Fruit fly (Drosophila melanogaster) whole organism, embryonic: ENCODE measurements around the gene rngo.
A peak's percentile ranks its signal among the peaks of the same experiment; 100 is the strongest.

ENCODE experiments used
- Abd-B ChIP-seq: fragments of 200-800 bp; sonication (Bioruptor generic); optimal IDR thresholded peaks from 2 replicates; lab custom pipeline; 2018; ENCODE audit warnings: missing biosample characterization, mild to moderate bottlenecking, missing genetic modification characterization, moderate library complexity
- Awh ChIP-seq: fragments of 200-800 bp; sonication (Bioruptor generic); IDR thresholded peaks from 2 replicates; pipeline ENCODE4, ENCODE4 v1.3.6; 2022; ENCODE audit warnings: missing biosample characterization, missing genetic modification characterization
- CG11504 ChIP-seq: fragments of 200-800 bp; sonication (Bioruptor generic); optimal IDR thresholded peaks from 3 replicates; lab custom pipeline; 2019; ENCODE audit warnings: missing biosample characterization, mild to moderate bottlenecking, missing genetic modification characterization, moderate library complexity
- CG12299 ChIP-seq: fragments of 200-800 bp; sonication (Bioruptor generic); optimal IDR thresholded peaks from 2 replicates; lab custom pipeline; 2018; ENCODE audit warnings: missing biosample characterization, mild to moderate bottlenecking, missing genetic modification characterization
- CG13123 ChIP-seq: fragments of 200-800 bp; sonication (Bioruptor generic); optimal IDR thresholded peaks from 2 replicates; lab custom pipeline; 2016; ENCODE audit warnings: missing biosample characterization, missing genetic modification characterization
- CG16779 ChIP-seq: fragments of 200-800 bp; sonication (Bioruptor generic); IDR thresholded peaks from 2 replicates; pipeline ENCODE4 v1.3.6; 2022; ENCODE audit warnings: missing biosample characterization, missing genetic modification characterization
- CG16815 ChIP-seq: fragments of 200-800 bp; sonication (Bioruptor generic); optimal IDR thresholded peaks from 3 replicates; lab custom pipeline; 2017; ENCODE audit warnings: missing biosample characterization, mild to moderate bottlenecking, missing genetic modification characterization
- CG30403 ChIP-seq: fragments of 200-800 bp; sonication (Bioruptor generic); optimal IDR thresholded peaks from 3 replicates; lab custom pipeline; 2016; ENCODE audit warnings: missing biosample characterization, missing genetic modification characterization
- CG31441 ChIP-seq: fragments of 200-800 bp; sonication (Bioruptor generic); IDR thresholded peaks from 2 replicates; pipeline ENCODE4 v1.3.6; 2022; ENCODE audit warnings: missing biosample characterization, missing genetic modification characterization
- CG3163 ChIP-seq: fragments of 200-800 bp; sonication (Bioruptor generic); optimal IDR thresholded peaks from 3 replicates; lab custom pipeline; 2016; ENCODE audit warnings: missing biosample characterization, missing genetic modification characterization
- CG32532 ChIP-seq: fragments of 200-800 bp; sonication (Bioruptor generic); IDR thresholded peaks from 2 replicates; pipeline ENCODE4 v1.3.6; 2022; ENCODE audit warnings: missing biosample characterization, missing genetic modification characterization
- CG34224 ChIP-seq: fragments of 200-800 bp; sonication (Bioruptor generic); IDR thresholded peaks from 3 replicates; pipeline ENCODE4 v1.3.6; 2022; ENCODE audit warnings: missing biosample characterization, missing genetic modification characterization; ENCODE audit not compliant: partially characterized antibody
- CG3847 ChIP-seq: fragments of 200-800 bp; sonication (Bioruptor generic); IDR thresholded peaks from 2 replicates; pipeline ENCODE4 v1.3.6; 2022; ENCODE audit warnings: missing biosample characterization, missing genetic modification characterization
- CG4282 ChIP-seq: fragments of 200-800 bp; sonication (Bioruptor generic); optimal IDR thresholded peaks from 2 replicates; lab custom pipeline; 2016; ENCODE audit warnings: missing biosample characterization, missing genetic modification characterization
- CG5180 ChIP-seq: fragments of 200-800 bp; sonication (Bioruptor generic); optimal IDR thresholded peaks from 3 replicates; lab custom pipeline; 2017; ENCODE audit warnings: missing biosample characterization, missing genetic modification characterization, mild to moderate bottlenecking, moderate library complexity, missing genetic modification reagents
- CG7271 ChIP-seq: fragments of 200-800 bp; sonication (Bioruptor generic); optimal IDR thresholded peaks from 2 replicates; lab custom pipeline; 2018; ENCODE audit warnings: missing biosample characterization, mild to moderate bottlenecking, missing genetic modification characterization, moderate library complexity
- CG7745 ChIP-seq: fragments of 200-800 bp; sonication (Bioruptor generic); optimal IDR thresholded peaks from 2 replicates; lab custom pipeline; 2018; ENCODE audit warnings: missing biosample characterization, mild to moderate bottlenecking, missing genetic modification characterization, moderate library complexity
- CG7963 ChIP-seq: fragments of 200-800 bp; sonication (Bioruptor generic); IDR thresholded peaks from 3 replicates; pipeline ENCODE4 v1.3.6; 2022; ENCODE audit warnings: missing biosample characterization, missing genetic modification characterization; ENCODE audit not compliant: partially characterized antibody
- CG8089 ChIP-seq: fragments of 200-800 bp; sonication (Bioruptor generic); optimal IDR thresholded peaks from 3 replicates; lab custom pipeline; 2016; ENCODE audit warnings: missing biosample characterization, missing genetic modification characterization
- CHES-1-like ChIP-seq: fragments of 200-800 bp; sonication (Bioruptor generic); optimal IDR thresholded peaks from 2 replicates; lab custom pipeline; 2016; ENCODE audit warnings: missing biosample characterization, missing genetic modification characterization
- CkIIα-i1 ChIP-seq: fragments of 200-800 bp; sonication (Bioruptor generic); IDR thresholded peaks from 2 replicates; pipeline ENCODE4 v1.3.6; 2022; ENCODE audit warnings: missing biosample characterization, missing genetic modification characterization
- E2f1 ChIP-seq: fragments of 200-800 bp; sonication (Bioruptor generic); IDR thresholded peaks from 2 replicates; pipeline ENCODE4 v1.3.6; 2022; ENCODE audit warnings: missing biosample characterization, missing genetic modification characterization
- Gsc ChIP-seq: fragments of 200-800 bp; sonication (Bioruptor generic); IDR thresholded peaks from 2 replicates; pipeline ENCODE4 v1.3.6; 2022; ENCODE audit warnings: missing biosample characterization, missing genetic modification characterization
- HLH54F ChIP-seq: fragments of 200-800 bp; sonication (Bioruptor generic); optimal IDR thresholded peaks from 3 replicates; lab custom pipeline; 2016; ENCODE audit warnings: missing biosample characterization, missing genetic modification characterization
- Hand ChIP-seq: fragments of 200-800 bp; sonication (Bioruptor generic); optimal IDR thresholded peaks from 2 replicates; lab custom pipeline; 2017; ENCODE audit warnings: mild to moderate bottlenecking, missing biosample characterization, missing genetic modification reagents, missing genetic modification characterization
- MBD-R2 ChIP-seq: fragments of 200-800 bp; sonication (Bioruptor generic); IDR thresholded peaks from 2 replicates; pipeline ENCODE4 v1.3.6; 2022; ENCODE audit warnings: missing biosample characterization, missing genetic modification characterization
- MESR4 ChIP-seq: fragments of 200-800 bp; sonication (Bioruptor generic); optimal IDR thresholded peaks from 2 replicates; lab custom pipeline; 2018; ENCODE audit warnings: missing biosample characterization, mild to moderate bottlenecking, missing genetic modification characterization, moderate library complexity
- MTF-1 ChIP-seq: fragments of 200-800 bp; sonication (Bioruptor generic); optimal IDR thresholded peaks from 2 replicates; lab custom pipeline; 2018; ENCODE audit warnings: missing biosample characterization, mild to moderate bottlenecking, missing genetic modification characterization, borderline replicate concordance
- Mad ChIP-seq: fragments of 200-800 bp; sonication (Bioruptor generic); optimal IDR thresholded peaks from 2 replicates; lab custom pipeline; 2016; ENCODE audit warnings: missing biosample characterization, missing genetic modification characterization
- Max ChIP-seq: fragments of 200-800 bp; sonication (Bioruptor generic); optimal IDR thresholded peaks from 2 replicates; lab custom pipeline; 2016; ENCODE audit warnings: missing biosample characterization, mild to moderate bottlenecking, missing genetic modification characterization
- Meics ChIP-seq: fragments of 200-800 bp; sonication (Bioruptor generic); optimal IDR thresholded peaks from 2 replicates; lab custom pipeline; 2017; ENCODE audit warnings: missing biosample characterization, mild to moderate bottlenecking, missing genetic modification characterization
- Ravus ChIP-seq: fragments of 200-800 bp; sonication (Bioruptor generic); IDR thresholded peaks from 2 replicates; pipeline ENCODE4 v1.3.6; 2022; ENCODE audit warnings: missing biosample characterization, missing genetic modification characterization
- Ssrp ChIP-seq: fragments of 200-800 bp; sonication (Bioruptor generic); optimal IDR thresholded peaks from 2 replicates; lab custom pipeline; 2018; ENCODE audit warnings: missing biosample characterization, mild to moderate bottlenecking, missing genetic modification characterization, moderate library complexity
- Tbp ChIP-seq: fragments of >200 bp; optimal IDR thresholded peaks from 2 replicates; lab custom pipeline; 2018; ENCODE audit warnings: missing biosample characterization, missing genetic modification characterization
- ase ChIP-seq: fragments of 200-800 bp; sonication (Bioruptor generic); IDR thresholded peaks from 3 replicates; pipeline ENCODE4 v1.3.6; 2022; ENCODE audit warnings: missing biosample characterization, missing genetic modification characterization
- bsh ChIP-seq, 2 experiments: fragments of 200-800 bp; sonication (Bioruptor generic); optimal IDR thresholded peaks; 2 replicates each; lab custom pipeline; 2017 to 2018; ENCODE audit warnings: mild to moderate bottlenecking in 2 of 2, missing biosample characterization in 2 of 2, missing genetic modification characterization in 2 of 2, moderate library complexity in 1 of 2
- caup ChIP-seq: fragments of 200-800 bp; sonication (Bioruptor generic); optimal IDR thresholded peaks from 3 replicates; lab custom pipeline; 2017; ENCODE audit warnings: missing biosample characterization, mild to moderate bottlenecking, missing genetic modification characterization, moderate library complexity; ENCODE audit not compliant: severe bottlenecking
- cg ChIP-seq: fragments of 200-800 bp; sonication (Bioruptor generic); optimal IDR thresholded peaks from 3 replicates; lab custom pipeline; 2019; ENCODE audit warnings: missing biosample characterization, mild to moderate bottlenecking, missing genetic modification characterization, moderate library complexity
- ind ChIP-seq: fragments of 200-800 bp; sonication (Bioruptor generic); optimal IDR thresholded peaks from 3 replicates; lab custom pipeline; 2016; ENCODE audit warnings: missing biosample characterization, missing genetic modification characterization
- insv ChIP-seq, 2 experiments: fragments of 200-800 bp; sonication (Bioruptor generic); optimal IDR thresholded peaks; 3 replicates each; lab custom pipeline; 2016 to 2018; ENCODE audit warnings: missing biosample characterization in 2 of 2, missing genetic modification characterization in 2 of 2
- kah ChIP-seq: fragments of 200-800 bp; sonication (Bioruptor generic); optimal IDR thresholded peaks from 2 replicates; lab custom pipeline; 2018; ENCODE audit warnings: missing biosample characterization, mild to moderate bottlenecking, missing genetic modification characterization
- mirr ChIP-seq: fragments of 200-800 bp; sonication (Bioruptor generic); optimal IDR thresholded peaks from 3 replicates; lab custom pipeline; 2018; ENCODE audit warnings: missing biosample characterization, mild to moderate bottlenecking, missing genetic modification characterization
- odd ChIP-seq: fragments of 200-800 bp; sonication (Bioruptor generic); optimal IDR thresholded peaks from 2 replicates; lab custom pipeline; 2017; ENCODE audit warnings: missing biosample characterization, mild to moderate bottlenecking, missing genetic modification characterization
- run ChIP-seq: fragments of 200-800 bp; sonication (Bioruptor generic); optimal IDR thresholded peaks from 3 replicates; lab custom pipeline; 2018; ENCODE audit warnings: missing biosample characterization, mild to moderate bottlenecking, missing genetic modification characterization
- sc ChIP-seq, 3 experiments: fragments of >200 bp in 2 of 3; fragments of 200-800 bp in 1 of 3; sonication (Bioruptor generic) in 1 of 3; optimal IDR thresholded peaks; 2 replicates in 2 of 3; 3 replicates in 1 of 3; lab custom pipeline; 2017; ENCODE audit warnings: mild to moderate bottlenecking in 1 of 3, missing biosample characterization in 1 of 3, missing genetic modification characterization in 1 of 3, missing genetic modification reagents in 1 of 3
- seq ChIP-seq: fragments of 200-800 bp; sonication (Bioruptor generic); IDR thresholded peaks from 2 replicates; pipeline ENCODE4 v1.3.6; 2022; ENCODE audit warnings: missing biosample characterization, missing genetic modification characterization
- sna ChIP-seq: fragments of 200-800 bp; sonication (Bioruptor generic); IDR thresholded peaks from 2 replicates; pipeline ENCODE4 v1.3.6; 2022; ENCODE audit warnings: missing biosample characterization, missing genetic modification characterization; ENCODE audit not compliant: partially characterized antibody
- sr ChIP-seq: fragments of 200-800 bp; sonication (Bioruptor generic); IDR thresholded peaks from 3 replicates; pipeline ENCODE4 v1.3.6; 2022; ENCODE audit warnings: missing biosample characterization, missing genetic modification characterization
- vfl ChIP-seq: fragments of 200-800 bp; sonication (Bioruptor generic); optimal IDR thresholded peaks from 2 replicates; lab custom pipeline; 2016; ENCODE audit warnings: missing biosample characterization, missing genetic modification characterization

The rngo gene

dm6 chrX:16403811-16404420, 37.3 kb upstream of the rngo start (continued):
- TF ChIP-seq MESR4 (no peak), sna (GFP tag; lab: Robert Waterston, UW) (no peak), kah (peak; percentile 33), CG11504 (tag; lab: Kevin White, UChicago) (no peak), Tbp (GFP tag; lab: Kevin White, UChicago) (no peak), CG34224 (no peak), CG32532 (peak; percentile 87), CHES-1-like (GFP tag; lab: Kevin White, UChicago) (peak; percentile 18), sc (optimal IDR thresholded peaks at IDR 0.05; lab: Kevin White, UChicago) (no peak), sc (GFP tag; optimal IDR thresholded peaks at IDR 0.05; lab: Kevin White, UChicago) (no peak), CG16815 (GFP tag; lab: Kevin White, UChicago) (no peak), caup (GFP tag; lab: Kevin White, UChicago) (peak; percentile 79), CG13123 (GFP tag; lab: Kevin White, UChicago) (no peak), E2f1 (GFP tag; lab: Robert Waterston, UW) (peak; percentile 77), sr (GFP tag; lab: Robert Waterston, UW) (peak; percentile 38; the same call in 1 of the 3 replicates), bsh (GFP tag; optimal IDR thresholded peaks at IDR 0.05; lab: Kevin White, UChicago) (peak in 1 of 2 experiments; percentile 80), CG7745 (tag; lab: Kevin White, UChicago) (no peak), Ssrp (tag; lab: Kevin White, UChicago) (peak; percentile 54), CkIIα-i1 (GFP tag; lab: Robert Waterston, UW) (no peak), CG5180 (GFP tag; lab: Kevin White, UChicago) (peak; percentile 22), CG4282 (GFP tag; lab: Kevin White, UChicago) (no peak), HLH54F (GFP tag; lab: Kevin White, UChicago) (peak; percentile 41), mirr (GFP tag; lab: Kevin White, UChicago) (peak; percentile 98), CG7271 (no peak), Max (GFP tag; lab: Kevin White, UChicago) (peak; percentile 77), MBD-R2 (GFP tag; lab: Robert Waterston, UW) (peak; percentile 46; the same call in 1 of the 2 replicates), MTF-1 (GFP tag; lab: Kevin White, UChicago) (peak; percentile 47), ase (GFP tag; lab: Robert Waterston, UW) (peak; percentile 62; the same call in 1 of the 3 replicates), seq (peak; percentile 78), ind (GFP tag; lab: Kevin White, UChicago) (peak; percentile 78), Ravus (GFP tag; lab: Robert Waterston, UW) (peak; percentile 42; the same call in 1 of the 2 replicates), run (peak; percentile 61), CG12299 (tag; lab: Kevin White, UChicago) (peak; percentile 46), Meics (GFP tag; lab: Kevin White, UChicago) (peak; percentile 86), odd (GFP tag; lab: Kevin White, UChicago) (peak; percentile 65), CG30403 (GFP tag; lab: Kevin White, UChicago) (peak; percentile 78), CG7963 (no peak), CG3163 (GFP tag; lab: Kevin White, UChicago) (no peak), CG3847 (GFP tag; lab: Robert Waterston, UW) (peak; percentile 62), CG16779 (GFP tag; lab: Robert Waterston, UW) (peak; percentile 80), cg (GFP tag; lab: Kevin White, UChicago) (no peak), Mad (peak; percentile 62), Awh (peak; percentile 52), Abd-B (GFP tag; lab: Kevin White, UChicago) (peak; percentile 63), Hand (GFP tag; lab: Kevin White, UChicago) (peak; percentile 65), vfl (GFP tag; lab: Kevin White, UChicago) (peak; percentile 65), CG8089 (GFP tag; lab: Kevin White, UChicago) (no peak), Gsc (GFP tag; lab: Robert Waterston, UW) (no peak), CG31441 (GFP tag; lab: Robert Waterston, UW) (no peak; the same call in 1 of the 2 replicates), insv (GFP tag; optimal IDR thresholded peaks at IDR 0.05; lab: Kevin White, UChicago) (no peak)
